Fruit fly (Drosophila melanogaster) whole organism, embryonic: ENCODE results near the gene Calr.

Experiments
- Bgb ChIP-seq: fragments of 200-800 bp; sonication (Bioruptor generic); IDR thresholded peaks from 2 replicates; pipeline ENCODE4 v1.3.6; 2022; ENCODE audit warnings: missing biosample characterization, missing genetic modification characterization; ENCODE audit not compliant: partially characterized antibody
- BtbVII ChIP-seq: fragments of 200-800 bp; sonication (Bioruptor generic); optimal IDR thresholded peaks from 3 replicates; lab custom pipeline; 2017; ENCODE audit warnings: missing biosample characterization, mild to moderate bottlenecking, missing genetic modification characterization
- CG10462 ChIP-seq: fragments of 200-800 bp; sonication (Bioruptor generic); optimal IDR thresholded peaks from 2 replicates; lab custom pipeline; 2016; ENCODE audit warnings: missing biosample characterization, missing genetic modification characterization
- CG10543 ChIP-seq: fragments of 200-800 bp; sonication (Bioruptor generic); optimal IDR thresholded peaks from 3 replicates; lab custom pipeline; 2017; ENCODE audit warnings: missing biosample characterization, mild to moderate bottlenecking, missing genetic modification characterization, moderate library complexity
- CG11398 ChIP-seq: fragments of 200-800 bp; sonication (Bioruptor generic); optimal IDR thresholded peaks from 2 replicates; lab custom pipeline; 2016; ENCODE audit warnings: missing biosample characterization, missing genetic modification characterization
- CG11723 ChIP-seq: fragments of 200-800 bp; sonication (Bioruptor generic); optimal IDR thresholded peaks from 2 replicates; lab custom pipeline; 2017; ENCODE audit warnings: missing biosample characterization, mild to moderate bottlenecking, missing genetic modification characterization
- CG14441 ChIP-seq: fragments of 200-800 bp; sonication (Bioruptor generic); IDR thresholded peaks from 2 replicates; pipeline ENCODE4 v1.3.6; 2022; ENCODE audit warnings: missing biosample characterization, missing genetic modification characterization
- CG16813 ChIP-seq: fragments of 200-800 bp; sonication (Bioruptor generic); IDR thresholded peaks from 3 replicates; pipeline ENCODE4 v1.3.6; 2022; ENCODE audit warnings: missing biosample characterization, missing genetic modification characterization; ENCODE audit not compliant: partially characterized antibody
- CG17568 ChIP-seq: fragments of 200-800 bp; sonication (Bioruptor generic); optimal IDR thresholded peaks from 2 replicates; lab custom pipeline; 2018; ENCODE audit warnings: missing biosample characterization, mild to moderate bottlenecking, missing genetic modification characterization, moderate library complexity
- CG17802 ChIP-seq: fragments of 200-800 bp; sonication (Bioruptor generic); optimal IDR thresholded peaks from 2 replicates; lab custom pipeline; 2018; ENCODE audit warnings: missing biosample characterization, mild to moderate bottlenecking, missing genetic modification characterization, moderate library complexity
- CG32772 ChIP-seq: fragments of 200-800 bp; sonication (Bioruptor generic); IDR thresholded peaks from 2 replicates; pipeline ENCODE4 v1.3.6; 2022; ENCODE audit warnings: missing biosample characterization, missing genetic modification characterization
- CG3281 ChIP-seq: fragments of 200-800 bp; sonication (Bioruptor generic); optimal IDR thresholded peaks from 3 replicates; lab custom pipeline; 2017; ENCODE audit warnings: missing biosample characterization, mild to moderate bottlenecking, missing genetic modification characterization
- CG3726 ChIP-seq: fragments of 200-800 bp; sonication (Bioruptor generic); IDR thresholded peaks from 3 replicates; pipeline ENCODE4, ENCODE4 v1.3.6; 2022; ENCODE audit warnings: missing biosample characterization, missing genetic modification characterization
- CG43689 ChIP-seq: fragments of 200-800 bp; sonication (Bioruptor generic); IDR thresholded peaks from 2 replicates; pipeline ENCODE4 v1.3.6; 2022; ENCODE audit warnings: missing biosample characterization, missing genetic modification characterization
- CG6854 ChIP-seq: fragments of 200-800 bp; sonication (Bioruptor generic); optimal IDR thresholded peaks from 3 replicates; lab custom pipeline; 2017; ENCODE audit warnings: missing biosample characterization, mild to moderate bottlenecking, missing genetic modification characterization
- D19A ChIP-seq: fragments of 200-800 bp; optimal IDR thresholded peaks from 3 replicates; lab custom pipeline; 2019; ENCODE audit warnings: missing biosample characterization, mild to moderate bottlenecking, missing genetic modification characterization, moderate library complexity
- Dbx ChIP-seq: fragments of 200-800 bp; sonication (Bioruptor generic); IDR thresholded peaks from 3 replicates; pipeline ENCODE4 v1.3.6; 2022; ENCODE audit warnings: missing biosample characterization, missing genetic modification characterization
- Elba2 ChIP-seq: fragments of 200-800 bp; sonication (Bioruptor generic); optimal IDR thresholded peaks from 3 replicates; lab custom pipeline; 2016; ENCODE audit warnings: missing biosample characterization, missing genetic modification characterization
- Ets65A ChIP-seq: fragments of 200-800 bp; sonication (Bioruptor generic); peaks from one replicate; lab custom pipeline; 2016; ENCODE audit warnings: missing biosample characterization, missing genetic modification characterization
- Fer2 ChIP-seq: fragments of 200-800 bp; sonication (Bioruptor generic); optimal IDR thresholded peaks from 2 replicates; lab custom pipeline; 2018; ENCODE audit warnings: missing biosample characterization, mild to moderate bottlenecking, missing genetic modification characterization, moderate library complexity
- H2.0 ChIP-seq: fragments of 200-800 bp; sonication (Bioruptor generic); IDR thresholded peaks from 2 replicates; pipeline ENCODE4 v1.3.6; 2022; ENCODE audit warnings: missing biosample characterization, missing genetic modification characterization
- NFAT ChIP-seq: fragments of 200-800 bp; sonication (Bioruptor generic); IDR thresholded peaks from 2 replicates; pipeline ENCODE4 v1.3.6; 2022; ENCODE audit warnings: missing biosample characterization, missing genetic modification characterization
- Nf-YA ChIP-seq: fragments of 200-800 bp; sonication (Bioruptor generic); IDR thresholded peaks from 2 replicates; pipeline ENCODE4 v1.3.6; 2022; ENCODE audit warnings: missing biosample characterization, missing genetic modification characterization
- Nf-YB ChIP-seq: fragments of 200-800 bp; sonication (Bioruptor generic); optimal IDR thresholded peaks from 3 replicates; lab custom pipeline; 2019; ENCODE audit warnings: missing biosample characterization, mild to moderate bottlenecking, missing genetic modification characterization, moderate library complexity
- Pdp1 ChIP-seq, 2 experiments: fragments of 200-800 bp; sonication (Bioruptor generic); optimal IDR thresholded peaks; 3 replicates each; lab custom pipeline; 2016; ENCODE audit warnings: missing biosample characterization in 2 of 2, missing genetic modification characterization in 2 of 2, mild to moderate bottlenecking in 1 of 2, moderate library complexity in 1 of 2
- Ravus ChIP-seq: fragments of 200-800 bp; sonication (Bioruptor generic); IDR thresholded peaks from 2 replicates; pipeline ENCODE4 v1.3.6; 2022; ENCODE audit warnings: missing biosample characterization, missing genetic modification characterization
- Rfx ChIP-seq: fragments of 200-800 bp; sonication (Bioruptor generic); IDR thresholded peaks from 2 replicates; pipeline ENCODE4 v1.3.6; 2022; ENCODE audit warnings: missing biosample characterization, missing genetic modification characterization
- Sin3A ChIP-seq: fragments of >200 bp; optimal IDR thresholded peaks from 2 replicates; lab custom pipeline; 2018
- Six4 ChIP-seq: fragments of 200-800 bp; sonication (Bioruptor generic); optimal IDR thresholded peaks from 2 replicates; lab custom pipeline; 2016; ENCODE audit warnings: missing biosample characterization, missing genetic modification characterization
- Vsx1 ChIP-seq: fragments of 200-800 bp; sonication (Bioruptor generic); optimal IDR thresholded peaks from 2 replicates; lab custom pipeline; 2017; ENCODE audit warnings: missing biosample characterization, mild to moderate bottlenecking, missing genetic modification characterization, missing genetic modification reagents
- abd-A ChIP-seq: fragments of 200-800 bp; sonication (Bioruptor generic); optimal IDR thresholded peaks from 3 replicates; lab custom pipeline; 2019; ENCODE audit warnings: missing biosample characterization, mild to moderate bottlenecking, missing genetic modification characterization, moderate library complexity
- cato ChIP-seq: fragments of 200-800 bp; sonication (Bioruptor generic); optimal IDR thresholded peaks from 2 replicates; lab custom pipeline; 2016; ENCODE audit warnings: missing biosample characterization, missing genetic modification characterization, borderline replicate concordance
- dpn ChIP-seq, 2 experiments: fragments of 200-800 bp; sonication (Bioruptor generic); optimal IDR thresholded peaks; 3 replicates each; lab custom pipeline; 2016; ENCODE audit warnings: missing biosample characterization in 2 of 2, missing genetic modification characterization in 2 of 2
- exex ChIP-seq: fragments of 200-800 bp; sonication (Bioruptor generic); optimal IDR thresholded peaks from 4 replicates; lab custom pipeline; 2018; ENCODE audit warnings: missing biosample characterization, mild to moderate bottlenecking, missing genetic modification characterization, moderate library complexity
- grau ChIP-seq: fragments of 200-800 bp; optimal IDR thresholded peaks from 3 replicates; lab custom pipeline; 2019; ENCODE audit warnings: missing biosample characterization, mild to moderate bottlenecking, missing genetic modification characterization, moderate library complexity
- gsb-n ChIP-seq: fragments of 200-800 bp; sonication (Bioruptor generic); optimal IDR thresholded peaks from 3 replicates; lab custom pipeline; 2018; ENCODE audit warnings: missing biosample characterization, mild to moderate bottlenecking, missing genetic modification characterization
- lbe ChIP-seq: fragments of 200-800 bp; sonication (Bioruptor generic); optimal IDR thresholded peaks from 2 replicates; lab custom pipeline; 2016; ENCODE audit warnings: missing biosample characterization, mild to moderate bottlenecking, missing genetic modification characterization
- lmd ChIP-seq: fragments of 200-800 bp; sonication (Bioruptor generic); IDR thresholded peaks from 2 replicates; pipeline ENCODE4 v1.3.6; 2022; ENCODE audit warnings: missing biosample characterization, missing genetic modification characterization
- maf-S ChIP-seq: fragments of 200-800 bp; sonication (Bioruptor generic); optimal IDR thresholded peaks from 2 replicates; lab custom pipeline; 2016; ENCODE audit warnings: missing biosample characterization, missing genetic modification characterization
- mirr ChIP-seq: fragments of 200-800 bp; sonication (Bioruptor generic); optimal IDR thresholded peaks from 3 replicates; lab custom pipeline; 2018; ENCODE audit warnings: missing biosample characterization, mild to moderate bottlenecking, missing genetic modification characterization
- mld ChIP-seq: fragments of 200-800 bp; sonication (Bioruptor generic); IDR thresholded peaks from 3 replicates; pipeline ENCODE4 v1.3.6; 2022; ENCODE audit warnings: missing biosample characterization, missing genetic modification characterization; ENCODE audit not compliant: partially characterized antibody
- nau ChIP-seq: fragments of 200-800 bp; sonication (Bioruptor generic); optimal IDR thresholded peaks from 3 replicates; lab custom pipeline; 2017; ENCODE audit warnings: missing biosample characterization, mild to moderate bottlenecking, missing genetic modification characterization, missing genetic modification reagents
- oc ChIP-seq: fragments of 200-800 bp; sonication (Bioruptor generic); optimal IDR thresholded peaks from 2 replicates; lab custom pipeline; 2018; ENCODE audit warnings: missing biosample characterization, mild to moderate bottlenecking, missing genetic modification characterization, moderate library complexity
- rib ChIP-seq: fragments of 200-800 bp; sonication (Bioruptor generic); IDR thresholded peaks from 2 replicates; pipeline ENCODE4 v1.3.6; 2022; ENCODE audit warnings: missing biosample characterization, missing genetic modification characterization
- seq ChIP-seq: fragments of 200-800 bp; sonication (Bioruptor generic); IDR thresholded peaks from 2 replicates; pipeline ENCODE4 v1.3.6; 2022; ENCODE audit warnings: missing biosample characterization, missing genetic modification characterization
- sna ChIP-seq: fragments of 200-800 bp; sonication (Bioruptor generic); IDR thresholded peaks from 2 replicates; pipeline ENCODE4 v1.3.6; 2022; ENCODE audit warnings: missing biosample characterization, missing genetic modification characterization; ENCODE audit not compliant: partially characterized antibody
- tap ChIP-seq: fragments of 200-800 bp; optimal IDR thresholded peaks from 3 replicates; lab custom pipeline; 2019; ENCODE audit warnings: missing biosample characterization, mild to moderate bottlenecking, missing genetic modification characterization, moderate library complexity
- tgo ChIP-seq: fragments of 200-800 bp; sonication (Bioruptor generic); IDR thresholded peaks from 3 replicates; pipeline ENCODE4 v1.3.6; 2022; ENCODE audit warnings: missing biosample characterization, missing genetic modification characterization
- usp ChIP-seq: fragments of >200 bp; optimal IDR thresholded peaks from 2 replicates; lab custom pipeline; 2017; ENCODE audit warnings: missing biosample characterization, missing genetic modification characterization
- wor ChIP-seq: fragments of 200-800 bp; sonication (Bioruptor generic); IDR thresholded peaks from 2 replicates; pipeline ENCODE4 v1.3.6; 2022; ENCODE audit warnings: missing biosample characterization, missing genetic modification characterization
- z ChIP-seq: fragments of 200-800 bp; sonication (Bioruptor generic); IDR thresholded peaks from 3 replicates; pipeline ENCODE4 v1.3.6; 2022; ENCODE audit warnings: missing biosample characterization, missing genetic modification characterization

Calr gene

DNA sequence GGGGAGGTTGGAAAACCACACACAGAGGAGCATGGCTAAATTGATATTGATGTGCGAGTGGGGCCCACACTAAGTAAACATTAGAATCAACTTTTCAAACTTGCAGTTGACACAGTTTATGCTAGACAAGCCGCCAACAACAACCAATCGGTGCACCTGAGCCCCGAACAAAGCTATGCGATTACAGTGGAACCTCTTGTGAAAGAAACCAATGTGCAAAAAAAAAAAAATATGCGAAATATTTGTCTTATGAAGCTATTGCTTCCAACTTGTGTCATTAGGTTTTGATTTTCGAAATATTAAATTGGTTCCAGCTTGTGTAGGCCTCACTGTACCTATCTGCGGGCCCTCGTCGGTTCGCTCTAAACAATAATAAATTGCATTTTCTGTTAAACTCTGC, 12.3 kb downstream of the Calr start (continued):
- TF ChIP-seq Nf-YA (GFP tag; lab: Robert Waterston, UW) (peak; percentile 76), maf-S (GFP tag; lab: Kevin White, UChicago) (peak; percentile 60), Six4 (GFP tag; lab: Kevin White, UChicago) (peak; percentile 62), gsb-n (peak; percentile 66), CG11723 (GFP tag; lab: Kevin White, UChicago) (peak; percentile 56), Bgb (GFP tag; lab: Robert Waterston, UW) (no peak), rib (GFP tag; lab: Robert Waterston, UW) (no peak), mld (GFP tag; lab: Robert Waterston, UW) (no peak), Fer2 (peak; percentile 26), CG16813 (GFP tag; lab: Robert Waterston, UW) (no peak), Ravus (GFP tag; lab: Robert Waterston, UW) (no peak), tap (tag; lab: Kevin White, UChicago) (peak; percentile 58), dpn (GFP tag; optimal IDR thresholded peaks at IDR 0.05; lab: Kevin White, UChicago) (peak; percentile 67 to 76), abd-A (no peak)

DNA sequence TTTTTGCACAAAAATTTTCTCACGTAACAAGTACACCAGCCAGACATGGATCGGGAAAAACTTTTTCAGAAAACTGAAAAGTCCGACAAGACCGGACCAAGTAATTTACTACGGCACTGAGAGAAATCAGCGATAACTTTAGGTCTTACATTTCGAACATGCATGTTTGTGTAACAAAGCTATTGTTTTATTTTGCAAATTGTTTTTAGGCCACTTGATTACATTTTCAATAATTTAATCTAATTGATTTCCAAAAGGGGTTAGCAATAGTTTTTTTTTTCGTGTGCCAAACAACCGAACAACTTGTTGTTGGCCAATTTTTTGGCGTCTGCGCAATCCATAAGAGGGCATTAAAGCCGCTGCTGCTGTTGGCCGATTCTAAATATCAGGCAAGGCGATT, 17.5 kb downstream of the Calr start:
- TF ChIP-seq CG10462 (GFP tag; lab: Kevin White, UChicago) (no peak), Sin3A (lab: Kevin White, UChicago) (no peak), wor (GFP tag; lab: Robert Waterston, UW) (no peak), Vsx1 (GFP tag; lab: Kevin White, UChicago) (peak; percentile 26), D19A (no peak), Elba2 (GFP tag; lab: Kevin White, UChicago) (no peak), CG32772 (GFP tag; lab: Robert Waterston, UW) (no peak; the same call in 1 of the 2 replicates), CG11398 (GFP tag; lab: Kevin White, UChicago) (no peak), BtbVII (GFP tag; lab: Kevin White, UChicago) (peak; percentile 58), Nf-YB (GFP tag; lab: Kevin White, UChicago) (peak; percentile 9), Dbx (GFP tag; lab: Robert Waterston, UW) (peak; percentile 58; the same call in 1 of the 3 replicates), exex (no peak), Bgb (GFP tag; lab: Robert Waterston, UW) (no peak), NFAT (GFP tag; lab: Robert Waterston, UW) (no peak), CG43689 (no peak), grau (peak; percentile 40), usp (GFP tag; lab: Kevin White, UChicago) (no peak), CG3281 (peak; percentile 76), seq (peak; percentile 69), oc (tag; lab: Kevin White, UChicago) (no peak), Rfx (GFP tag; lab: Robert Waterston, UW) (peak; percentile 70), lbe (GFP tag; lab: Kevin White, UChicago) (peak; percentile 79), sna (GFP tag; lab: Robert Waterston, UW) (no peak), lmd (GFP tag; lab: Robert Waterston, UW) (peak; percentile 61), H2.0 (GFP tag; lab: Robert Waterston, UW) (peak; percentile 31; the same call in 1 of the 2 replicates), CG17568 (GFP tag; lab: Kevin White, UChicago) (no peak), tgo (GFP tag; lab: Robert Waterston, UW) (peak; percentile 66), mirr (no peak), CG17802 (no peak), nau (GFP tag; lab: Kevin White, UChicago) (peak; percentile 18), CG6854 (GFP tag; lab: Kevin White, UChicago) (peak; percentile 43), Ets65A (peak; percentile 91), CG14441 (peak; percentile 66), CG10543 (GFP tag; lab: Kevin White, UChicago) (no peak), z (GFP tag; lab: Robert Waterston, UW) (no peak), cato (GFP tag; lab: Kevin White, UChicago) (no peak), CG3726 (GFP tag; lab: Robert Waterston, UW) (no peak), Pdp1 (GFP tag; optimal IDR thresholded peaks at IDR 0.05; lab: Kevin White, UChicago) (peak; percentile 52 to 54)
